Fruit fly (Drosophila melanogaster) whole organism, wandering third instar larva: ENCODE measurements around the gene CG17712.

Experiments used
- CG9705 ChIP-seq: fragments of 200-800 bp; sonication (Bioruptor generic); optimal IDR thresholded peaks from 2 replicates; lab custom pipeline; 2018; ENCODE audit warnings: missing biosample characterization, mild to moderate bottlenecking, missing genetic modification characterization
- CrebA ChIP-seq: fragments of 200-800 bp; sonication (Bioruptor generic); optimal IDR thresholded peaks from 2 replicates; lab custom pipeline; 2016; ENCODE audit warnings: missing biosample characterization, mild to moderate bottlenecking, missing genetic modification characterization, borderline replicate concordance
- Dfd ChIP-seq: fragments of >200 bp; optimal IDR thresholded peaks from 2 replicates; lab custom pipeline; 2017; ENCODE audit warnings: missing biosample characterization, missing genetic modification characterization
- GATAd ChIP-seq: sonication (Bioruptor generic); optimal IDR thresholded peaks from 2 replicates; lab custom pipeline; 2016; ENCODE audit warnings: missing biosample characterization, missing genetic modification characterization
- HLH106 ChIP-seq: fragments of 200-800 bp; optimal IDR thresholded peaks from 3 replicates; lab custom pipeline; 2019; ENCODE audit warnings: missing biosample characterization, mild to moderate bottlenecking, missing genetic modification characterization, moderate library complexity
- Hnf4 ChIP-seq: fragments of 200-800 bp; sonication (Bioruptor generic); optimal IDR thresholded peaks from 2 replicates; lab custom pipeline; 2016; ENCODE audit warnings: missing biosample characterization, mild to moderate bottlenecking, missing genetic modification characterization
- Hr83 ChIP-seq: fragments of 200-300 bp; sonication (Bioruptor generic); optimal IDR thresholded peaks from 2 replicates; lab custom pipeline; 2016; ENCODE audit warnings: missing biosample characterization, mild to moderate bottlenecking, missing genetic modification characterization, moderate library complexity; ENCODE audit not compliant: poor library complexity, severe bottlenecking
- Jra ChIP-seq: sonication (Bioruptor generic); optimal IDR thresholded peaks from 2 replicates; lab custom pipeline; 2016; ENCODE audit warnings: missing biosample characterization, missing genetic modification characterization
- Mio ChIP-seq: sonication (Bioruptor generic); optimal IDR thresholded peaks from 2 replicates; lab custom pipeline; 2016; ENCODE audit warnings: missing biosample characterization, missing genetic modification characterization
- Myc ChIP-seq: fragments of >200 bp; optimal IDR thresholded peaks from 2 replicates; lab custom pipeline; 2017
- N ChIP-seq: fragments of >200 bp; optimal IDR thresholded peaks from 2 replicates; lab custom pipeline; 2018; ENCODE audit warnings: missing biosample characterization, missing external identifiers, missing genetic modification characterization
- Rel ChIP-seq, 2 experiments: fragments of 200-800 bp; sonication (Bioruptor generic) in 1 of 2; optimal IDR thresholded peaks; 2 replicates in 1 of 2; 3 replicates in 1 of 2; lab custom pipeline; 2016 to 2019; ENCODE audit warnings: mild to moderate bottlenecking in 2 of 2, missing biosample characterization in 2 of 2, missing genetic modification characterization in 2 of 2, moderate library complexity in 1 of 2
- Sp1 ChIP-seq: fragments of 200-800 bp; sonication (Bioruptor generic); optimal IDR thresholded peaks from 3 replicates; lab custom pipeline; 2019; ENCODE audit warnings: missing biosample characterization, mild to moderate bottlenecking, missing genetic modification characterization, moderate library complexity
- Vsx2 ChIP-seq: fragments of 200-300, 225-300 bp; sonication (Bioruptor generic); optimal IDR thresholded peaks from 2 replicates; lab custom pipeline; 2018; ENCODE audit warnings: missing biosample characterization, missing genetic modification characterization; ENCODE audit not compliant: partially characterized antibody
- br ChIP-seq: fragments of 200-800 bp; sonication (Bioruptor generic); optimal IDR thresholded peaks from 2 replicates; lab custom pipeline; 2016; ENCODE audit warnings: missing biosample characterization, missing genetic modification characterization
- brk ChIP-seq: fragments of 200-800 bp; sonication (Bioruptor generic); optimal IDR thresholded peaks from 2 replicates; lab custom pipeline; 2016; ENCODE audit warnings: missing biosample characterization, mild to moderate bottlenecking, missing genetic modification characterization
- dl ChIP-seq, 2 experiments: fragments of 175-275, 200-275 bp in 1 of 2; fragments of 200-275 bp in 1 of 2; sonication (Bioruptor generic); optimal IDR thresholded peaks; lab custom pipeline; 2018; ENCODE audit warnings: mild to moderate bottlenecking in 2 of 2, missing biosample characterization in 2 of 2, missing genetic modification characterization in 2 of 2, moderate library complexity in 2 of 2; ENCODE audit not compliant: partially characterized antibody in 2 of 2, insufficient read depth in 1 of 2
- dmrt93B ChIP-seq: fragments of 200-800 bp; sonication (Bioruptor generic); optimal IDR thresholded peaks from 2 replicates; lab custom pipeline; 2018; ENCODE audit warnings: missing biosample characterization, mild to moderate bottlenecking, missing genetic modification characterization
- dsf ChIP-seq: sonication (Bioruptor generic); optimal IDR thresholded peaks from 2 replicates; lab custom pipeline; 2016; ENCODE audit warnings: missing biosample characterization, missing genetic modification characterization, borderline replicate concordance
- ey ChIP-seq: fragments of 200-800 bp; sonication (Bioruptor generic); optimal IDR thresholded peaks from 2 replicates; lab custom pipeline; 2016; ENCODE audit warnings: missing biosample characterization, missing genetic modification characterization
- foxo ChIP-seq, 2 experiments: fragments of 200-800 bp; sonication (Bioruptor generic); optimal IDR thresholded peaks; 2 replicates in 1 of 2; 3 replicates in 1 of 2; lab custom pipeline; 2016 to 2017; ENCODE audit warnings: missing biosample characterization in 2 of 2, missing genetic modification characterization in 2 of 2
- fru ChIP-seq: fragments of 200-800 bp; sonication (Bioruptor generic); optimal IDR thresholded peaks from 3 replicates; lab custom pipeline; 2016; ENCODE audit warnings: missing biosample characterization, mild to moderate bottlenecking, missing genetic modification characterization
- h ChIP-seq: fragments of 200-800 bp; sonication (Bioruptor generic); optimal IDR thresholded peaks from 3 replicates; lab custom pipeline; 2016; ENCODE audit warnings: missing biosample characterization, mild to moderate bottlenecking, missing genetic modification characterization
- jim ChIP-seq: fragments of 175-275, 200-325 bp; sonication (Bioruptor generic); optimal IDR thresholded peaks from 2 replicates; lab custom pipeline; 2016; ENCODE audit warnings: missing biosample characterization, mild to moderate bottlenecking, missing genetic modification characterization
- lola ChIP-seq: fragments of >200 bp; optimal IDR thresholded peaks from 2 replicates; lab custom pipeline; 2017; ENCODE audit warnings: missing biosample characterization, missing genetic modification characterization
- pan ChIP-seq: fragments of >200 bp; optimal IDR thresholded peaks from 2 replicates; lab custom pipeline; 2017
- rgr ChIP-seq: fragments of 200-800 bp; sonication (Bioruptor generic); optimal IDR thresholded peaks from 3 replicates; lab custom pipeline; 2016; ENCODE audit warnings: missing biosample characterization, mild to moderate bottlenecking, missing genetic modification characterization
- sage ChIP-seq: fragments of 200-800 bp; sonication (Bioruptor generic); optimal IDR thresholded peaks from 2 replicates; lab custom pipeline; 2016; ENCODE audit warnings: missing biosample characterization, mild to moderate bottlenecking, missing genetic modification characterization
- tai ChIP-seq: sonication (Bioruptor generic); optimal IDR thresholded peaks from 2 replicates; lab custom pipeline; 2016; ENCODE audit warnings: missing biosample characterization, missing genetic modification characterization
- usp ChIP-seq: fragments of >200 bp; optimal IDR thresholded peaks from 2 replicates; lab custom pipeline; 2017; ENCODE audit warnings: missing biosample characterization, missing genetic modification characterization

CG17712 gene

DNA sequence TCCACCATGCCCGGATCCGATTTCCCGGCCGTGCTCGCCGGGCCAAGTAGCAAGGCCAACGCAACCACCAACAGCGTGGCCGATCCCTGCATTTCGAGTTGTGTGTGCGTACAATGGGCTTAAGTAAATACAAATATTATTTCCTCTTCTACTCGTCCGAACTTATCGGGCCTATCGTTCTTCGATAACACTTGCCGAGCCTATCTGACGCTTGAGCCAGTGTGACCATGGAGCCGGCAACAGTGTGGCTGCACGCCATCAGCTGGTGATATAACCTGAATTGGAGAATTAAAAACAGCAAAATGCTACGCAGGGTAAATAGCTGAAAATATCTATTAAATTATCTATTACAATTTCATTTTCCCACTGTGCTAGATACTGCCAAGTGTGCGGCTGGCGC lies 41.7 kb downstream of the CG17712 start, which contains the start of the genes CG17660 and mRpL48:
TSS of gene CG17660 (minus strand) at position 198 of the 400 bp plus-strand sequence.
TSS of gene mRpL48 (plus strand) at position 239 of the 400 bp plus-strand sequence.
- peak; percentile 7 for TF ChIP-seq br (GFP tag; lab: Kevin White, UChicago)
- no peak for TF ChIP-seq Rel (GFP tag; optimal IDR thresholded peaks at IDR 0.05; lab: Kevin White, UChicago)
- peak; percentile 44 for TF ChIP-seq Rel (tag; optimal IDR thresholded peaks at IDR 0.05; lab: Kevin White, UChicago)
- peak; percentile 29 for TF ChIP-seq h
- TF ChIP-seq Hnf4 (GFP tag; lab: Kevin White, UChicago) = no peak
- no peak for TF ChIP-seq Myc (lab: Kevin White, UChicago)
- TF ChIP-seq Sp1 (GFP tag; lab: Kevin White, UChicago) = peak; percentile 6
- no peak for TF ChIP-seq Hr83 (GFP tag; lab: Kevin White, UChicago)
- TF ChIP-seq CrebA (GFP tag; lab: Kevin White, UChicago) = no peak
- peak; percentile 27 for TF ChIP-seq rgr

DNA sequence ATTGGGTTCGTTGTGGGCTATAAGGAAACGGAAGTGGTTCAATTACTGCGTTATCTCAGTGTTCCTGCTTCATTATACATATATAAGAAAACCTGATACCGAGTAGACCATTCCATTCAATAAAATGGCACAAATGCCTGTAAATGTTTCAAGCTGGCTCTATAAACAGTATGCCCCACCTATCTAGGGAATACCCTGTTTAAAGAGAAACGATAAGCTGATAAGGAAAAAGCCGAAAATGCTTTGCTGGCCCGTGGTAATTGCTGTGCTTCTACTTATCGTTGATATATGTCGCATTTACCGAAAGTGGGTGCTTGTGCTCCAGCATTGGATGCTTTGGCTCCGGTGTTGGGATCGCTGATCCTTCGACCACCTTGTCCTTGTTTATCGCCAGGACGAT lies 42.6 kb downstream of the CG17712 start:
- TF ChIP-seq Myc (lab: Kevin White, UChicago) (no peak), Dfd (GFP tag; lab: Kevin White, UChicago) (no peak), Rel (GFP tag; optimal IDR thresholded peaks at IDR 0.05; lab: Kevin White, UChicago) (no peak), Rel (tag; optimal IDR thresholded peaks at IDR 0.05; lab: Kevin White, UChicago) (peak; percentile 77), GATAd (GFP tag; lab: Kevin White, UChicago) (no peak), dl (GFP tag; optimal IDR thresholded peaks at IDR 0.05; lab: Kevin White, UChicago; ENCODE audit: insufficient read depth in 1 of 2, partially characterized antibody in 2 of 2) (no peak), Jra (GFP tag; lab: Kevin White, UChicago) (no peak), dsf (GFP tag; lab: Kevin White, UChicago) (no peak), tai (no peak), pan (lab: Kevin White, UChicago) (no peak), fru (GFP tag; lab: Kevin White, UChicago) (peak; percentile 21), h (peak; percentile 32), Mio (GFP tag; lab: Kevin White, UChicago) (no peak), dmrt93B (GFP tag; lab: Kevin White, UChicago) (no peak), jim (GFP tag; lab: Kevin White, UChicago) (no peak), Vsx2 (GFP tag; lab: Kevin White, UChicago) (no peak), foxo (GFP tag; optimal IDR thresholded peaks at IDR 0.05; lab: Kevin White, UChicago) (peak in 1 of 2 experiments; percentile 7), ey (GFP tag; lab: Kevin White, UChicago) (no peak), lola (GFP tag; lab: Kevin White, UChicago) (no peak), usp (GFP tag; lab: Kevin White, UChicago) (no peak), CG9705 (GFP tag; lab: Kevin White, UChicago) (no peak), HLH106 (tag; lab: Kevin White, UChicago) (no peak), N (no peak)

DNA sequence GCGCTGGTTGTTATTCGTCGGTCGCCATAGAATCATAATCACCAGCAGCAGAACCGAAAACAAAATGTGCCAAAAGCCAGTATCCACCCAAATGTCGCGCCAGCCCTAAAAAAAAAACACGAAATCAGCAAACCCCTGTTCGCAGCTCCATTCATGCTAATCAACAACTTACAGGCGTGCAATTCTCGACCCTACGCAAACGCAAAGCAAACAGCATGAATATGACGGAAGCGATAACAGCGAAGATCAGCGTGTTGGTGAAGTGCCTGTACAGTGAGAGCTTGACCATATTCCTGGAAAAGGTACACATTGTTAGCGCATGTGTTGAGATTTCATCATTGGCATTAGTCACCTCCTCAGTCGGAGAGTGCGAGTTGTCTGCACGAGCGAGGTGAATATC lies 43.8 kb downstream of the CG17712 start:
- TF ChIP-seq dsf (GFP tag; lab: Kevin White, UChicago) (no peak), Vsx2 (GFP tag; lab: Kevin White, UChicago) (no peak), ey (GFP tag; lab: Kevin White, UChicago) (no peak), Hnf4 (GFP tag; lab: Kevin White, UChicago) (no peak), GATAd (GFP tag; lab: Kevin White, UChicago) (no peak), Rel (GFP tag; optimal IDR thresholded peaks at IDR 0.05; lab: Kevin White, UChicago) (no peak), Rel (tag; optimal IDR thresholded peaks at IDR 0.05; lab: Kevin White, UChicago) (no peak), lola (GFP tag; lab: Kevin White, UChicago) (no peak)

DNA sequence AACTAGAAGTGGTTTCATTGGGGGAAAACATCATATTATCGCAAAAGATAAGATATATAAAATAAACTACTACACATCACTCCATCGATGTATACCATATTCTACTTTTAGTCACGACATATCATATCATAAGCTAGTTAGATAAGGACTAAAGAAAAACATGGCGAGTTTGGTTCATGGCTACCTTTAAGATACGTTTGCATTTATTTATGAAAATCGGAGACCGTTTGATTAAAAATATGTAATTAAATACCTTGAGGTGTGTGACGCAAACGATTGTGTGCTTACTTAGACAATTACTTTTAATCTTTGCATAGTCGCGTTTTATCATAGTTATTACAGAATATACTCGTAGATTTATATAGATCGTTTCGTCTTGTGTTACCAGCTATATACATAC lies 45.0 kb downstream of the CG17712 start:
- TF ChIP-seq sage (no peak), pan (lab: Kevin White, UChicago) (no peak), brk (no peak)

DNA sequence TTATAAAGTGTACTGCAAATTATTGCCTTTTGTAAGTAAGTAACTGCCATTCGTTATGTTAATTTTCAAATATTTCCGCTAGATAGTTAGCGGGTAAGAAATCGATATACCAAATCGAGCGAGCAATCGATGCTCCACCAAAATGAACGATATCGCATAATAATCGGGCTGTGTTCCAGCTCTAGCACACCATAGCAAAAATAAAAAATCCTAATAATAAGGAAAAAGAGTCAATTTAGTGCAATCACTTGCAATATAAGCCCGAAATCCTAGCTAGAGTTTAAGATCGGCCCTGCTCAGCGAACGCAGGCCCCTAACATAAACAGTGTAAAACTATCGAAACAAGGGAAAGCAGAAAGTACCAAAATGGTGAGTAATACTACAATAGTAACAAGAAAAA lies 47.2 kb downstream of the CG17712 start, which contains the start of gene cpb:
TSS of gene cpb (plus strand) at position 157 of the 400 bp plus-strand sequence.
- TF ChIP-seq lola (GFP tag; lab: Kevin White, UChicago) (no peak), jim (GFP tag; lab: Kevin White, UChicago) (no peak), Myc (lab: Kevin White, UChicago) (peak; percentile 39)
